Fruit fly (Drosophila melanogaster) whole organism, embryonic: ENCODE results near the gene CG31178.

Experiments
- Ada2b ChIP-seq: fragments of 200-800 bp; sonication (Bioruptor generic); IDR thresholded peaks from 2 replicates; pipeline ENCODE4 v1.3.6; 2022; ENCODE audit warnings: missing biosample characterization, missing genetic modification characterization
- B-H1 ChIP-seq: fragments of 200-800 bp; sonication (Bioruptor generic); IDR thresholded peaks from 3 replicates; pipeline ENCODE4 v1.3.6; 2022; ENCODE audit warnings: missing biosample characterization, missing genetic modification characterization
- Blimp-1 ChIP-seq: fragments of 200-800 bp; sonication (Bioruptor generic); optimal IDR thresholded peaks from 3 replicates; lab custom pipeline; 2018; ENCODE audit warnings: missing biosample characterization, missing genetic modification characterization, mild to moderate bottlenecking, moderate library complexity, missing genetic modification reagents
- CG1024 ChIP-seq: fragments of 200-800 bp; sonication (Bioruptor generic); IDR thresholded peaks from 2 replicates; pipeline ENCODE4 v1.3.6; 2022; ENCODE audit warnings: missing biosample characterization, missing genetic modification characterization
- CG10462 ChIP-seq: fragments of 200-800 bp; sonication (Bioruptor generic); optimal IDR thresholded peaks from 2 replicates; lab custom pipeline; 2016; ENCODE audit warnings: missing biosample characterization, missing genetic modification characterization
- CG11504 ChIP-seq: fragments of 200-800 bp; sonication (Bioruptor generic); optimal IDR thresholded peaks from 3 replicates; lab custom pipeline; 2019; ENCODE audit warnings: missing biosample characterization, mild to moderate bottlenecking, missing genetic modification characterization, moderate library complexity
- CG12104 ChIP-seq: fragments of 200-800 bp; sonication (Bioruptor generic); optimal IDR thresholded peaks from 3 replicates; lab custom pipeline; 2016; ENCODE audit warnings: missing biosample characterization, missing genetic modification characterization
- CG13296 ChIP-seq: fragments of 200-800 bp; sonication (Bioruptor generic); optimal IDR thresholded peaks from 3 replicates; lab custom pipeline; 2018; ENCODE audit warnings: missing biosample characterization, mild to moderate bottlenecking, missing genetic modification characterization
- CG18476 ChIP-seq: fragments of 200-800 bp; sonication (Bioruptor generic); optimal IDR thresholded peaks from 2 replicates; lab custom pipeline; 2016; ENCODE audit warnings: missing biosample characterization, mild to moderate bottlenecking, missing genetic modification characterization
- CG31441 ChIP-seq: fragments of 200-800 bp; sonication (Bioruptor generic); IDR thresholded peaks from 2 replicates; pipeline ENCODE4 v1.3.6; 2022; ENCODE audit warnings: missing biosample characterization, missing genetic modification characterization
- CG4282 ChIP-seq: fragments of 200-800 bp; sonication (Bioruptor generic); optimal IDR thresholded peaks from 2 replicates; lab custom pipeline; 2016; ENCODE audit warnings: missing biosample characterization, missing genetic modification characterization
- CG4424 ChIP-seq: fragments of 200-800 bp; sonication (Bioruptor generic); optimal IDR thresholded peaks from 3 replicates; lab custom pipeline; 2016; ENCODE audit warnings: missing biosample characterization, missing genetic modification characterization
- CG4820 ChIP-seq: fragments of 200-800 bp; sonication (Bioruptor generic); optimal IDR thresholded peaks from 3 replicates; lab custom pipeline; 2016; ENCODE audit warnings: missing biosample characterization, missing genetic modification characterization
- CG5180 ChIP-seq: fragments of 200-800 bp; sonication (Bioruptor generic); optimal IDR thresholded peaks from 3 replicates; lab custom pipeline; 2017; ENCODE audit warnings: missing biosample characterization, missing genetic modification characterization, mild to moderate bottlenecking, moderate library complexity, missing genetic modification reagents
- CG9817 ChIP-seq: fragments of 200-800 bp; sonication (Bioruptor generic); optimal IDR thresholded peaks from 2 replicates; lab custom pipeline; 2018; ENCODE audit warnings: missing biosample characterization, mild to moderate bottlenecking, missing genetic modification characterization, moderate library complexity
- CTCF ChIP-seq: fragments of 200-800 bp; sonication (Bioruptor generic); optimal IDR thresholded peaks from 2 replicates; lab custom pipeline; 2017; ENCODE audit warnings: missing biosample characterization, mild to moderate bottlenecking, missing genetic modification characterization, moderate library complexity
- Chrac-16 ChIP-seq: fragments of 200-800 bp; sonication (Bioruptor generic); optimal IDR thresholded peaks from 3 replicates; lab custom pipeline; 2016; ENCODE audit warnings: missing biosample characterization, missing genetic modification characterization
- HHEX ChIP-seq: fragments of 200-800 bp; sonication (Bioruptor generic); optimal IDR thresholded peaks from 3 replicates; lab custom pipeline; 2017; ENCODE audit warnings: missing biosample characterization, mild to moderate bottlenecking, missing genetic modification characterization, missing genetic modification reagents
- HmgZ ChIP-seq: fragments of 200-800 bp; sonication (Bioruptor generic); optimal IDR thresholded peaks from 2 replicates; lab custom pipeline; 2018; ENCODE audit warnings: missing biosample characterization, mild to moderate bottlenecking, missing genetic modification characterization
- Hsf ChIP-seq: fragments of 200-800 bp; sonication (Bioruptor generic); optimal IDR thresholded peaks from 3 replicates; lab custom pipeline; 2016; ENCODE audit warnings: missing biosample characterization, missing genetic modification characterization
- Poxn ChIP-seq: fragments of 200-800 bp; sonication (Bioruptor generic); IDR thresholded peaks from 2 replicates; pipeline ENCODE4 v1.3.6; 2022; ENCODE audit warnings: missing biosample characterization, missing genetic modification characterization
- Ptx1 ChIP-seq: fragments of 200-800 bp; sonication (Bioruptor generic); IDR thresholded peaks from 2 replicates; pipeline ENCODE4 v1.3.6; 2022; ENCODE audit warnings: missing biosample characterization, missing genetic modification characterization
- Ravus ChIP-seq: fragments of 200-800 bp; sonication (Bioruptor generic); IDR thresholded peaks from 2 replicates; pipeline ENCODE4 v1.3.6; 2022; ENCODE audit warnings: missing biosample characterization, missing genetic modification characterization
- Rfx ChIP-seq: fragments of 200-800 bp; sonication (Bioruptor generic); IDR thresholded peaks from 2 replicates; pipeline ENCODE4 v1.3.6; 2022; ENCODE audit warnings: missing biosample characterization, missing genetic modification characterization
- Xbp1 ChIP-seq: fragments of 200-800 bp; sonication (Bioruptor generic); optimal IDR thresholded peaks from 3 replicates; lab custom pipeline; 2016; ENCODE audit warnings: missing biosample characterization, mild to moderate bottlenecking, missing genetic modification characterization
- cad ChIP-seq: fragments of >200 bp; optimal IDR thresholded peaks from 2 replicates; lab custom pipeline; 2017; ENCODE audit warnings: missing biosample characterization, missing genetic modification characterization
- chif ChIP-seq, 2 experiments: fragments of 200-800 bp; sonication (Bioruptor generic); optimal IDR thresholded peaks; 3 replicates each; lab custom pipeline; 2016; ENCODE audit warnings: missing biosample characterization in 2 of 2, missing genetic modification characterization in 2 of 2
- ci ChIP-seq: fragments of 200-800 bp; sonication (Bioruptor generic); IDR thresholded peaks from 3 replicates; pipeline ENCODE4 v1.3.6; 2022; ENCODE audit warnings: missing biosample characterization, missing genetic modification characterization
- dysf ChIP-seq: fragments of 200-800 bp; sonication (Bioruptor generic); IDR thresholded peaks from 3 replicates; pipeline ENCODE4 v1.3.6; 2022; ENCODE audit warnings: missing biosample characterization, missing genetic modification characterization
- gcm2 ChIP-seq: fragments of 200-800 bp; sonication (Bioruptor generic); optimal IDR thresholded peaks from 2 replicates; lab custom pipeline; 2016; ENCODE audit warnings: missing biosample characterization, missing genetic modification characterization
- her ChIP-seq: fragments of 200-800 bp; sonication (Bioruptor generic); optimal IDR thresholded peaks from 2 replicates; lab custom pipeline; 2016; ENCODE audit warnings: missing biosample characterization, missing genetic modification characterization
- hth ChIP-seq: fragments of >200 bp; optimal IDR thresholded peaks from 2 replicates; lab custom pipeline; 2017; ENCODE audit warnings: inconsistent platforms
- ind ChIP-seq: fragments of 200-800 bp; sonication (Bioruptor generic); optimal IDR thresholded peaks from 3 replicates; lab custom pipeline; 2016; ENCODE audit warnings: missing biosample characterization, missing genetic modification characterization
- jigr1 ChIP-seq: fragments of 200-800 bp; sonication (Bioruptor generic); IDR thresholded peaks from 3 replicates; pipeline ENCODE4 v1.3.6; 2022; ENCODE audit warnings: missing biosample characterization, missing genetic modification characterization
- prd ChIP-seq, 3 experiments: fragments of >200 bp in 2 of 3; fragments of 200-800 bp in 1 of 3; sonication (Bioruptor generic) in 1 of 3; optimal IDR thresholded peaks in 2 of 3; IDR thresholded peaks in 1 of 3; 2 replicates in 2 of 3; 3 replicates in 1 of 3; pipeline versions ENCODE4 v1.3.6 to Lab custom; 2017 to 2022; ENCODE audit warnings: missing biosample characterization in 1 of 3, missing genetic modification characterization in 1 of 3
- schlank ChIP-seq: fragments of 200-800 bp; sonication (Bioruptor generic); optimal IDR thresholded peaks from 2 replicates; lab custom pipeline; 2018; ENCODE audit warnings: missing biosample characterization, mild to moderate bottlenecking, missing genetic modification characterization
- sima ChIP-seq: fragments of 200-800 bp; sonication (Bioruptor generic); optimal IDR thresholded peaks from 2 replicates; lab custom pipeline; 2016; ENCODE audit warnings: missing biosample characterization, missing genetic modification characterization
- tgo ChIP-seq: fragments of 200-800 bp; sonication (Bioruptor generic); IDR thresholded peaks from 3 replicates; pipeline ENCODE4 v1.3.6; 2022; ENCODE audit warnings: missing biosample characterization, missing genetic modification characterization
- vnd ChIP-seq: fragments of 200-800 bp; sonication (Bioruptor generic); IDR thresholded peaks from 3 replicates; pipeline ENCODE4 v1.3.6; 2022; ENCODE audit warnings: missing biosample characterization, missing genetic modification characterization; ENCODE audit not compliant: partially characterized antibody
- vvl ChIP-seq: fragments of 200-800 bp; sonication (Bioruptor generic); IDR thresholded peaks from 2 replicates; pipeline ENCODE4 v1.3.6; 2022; ENCODE audit warnings: missing biosample characterization, missing genetic modification characterization

CG31178 gene

DNA sequence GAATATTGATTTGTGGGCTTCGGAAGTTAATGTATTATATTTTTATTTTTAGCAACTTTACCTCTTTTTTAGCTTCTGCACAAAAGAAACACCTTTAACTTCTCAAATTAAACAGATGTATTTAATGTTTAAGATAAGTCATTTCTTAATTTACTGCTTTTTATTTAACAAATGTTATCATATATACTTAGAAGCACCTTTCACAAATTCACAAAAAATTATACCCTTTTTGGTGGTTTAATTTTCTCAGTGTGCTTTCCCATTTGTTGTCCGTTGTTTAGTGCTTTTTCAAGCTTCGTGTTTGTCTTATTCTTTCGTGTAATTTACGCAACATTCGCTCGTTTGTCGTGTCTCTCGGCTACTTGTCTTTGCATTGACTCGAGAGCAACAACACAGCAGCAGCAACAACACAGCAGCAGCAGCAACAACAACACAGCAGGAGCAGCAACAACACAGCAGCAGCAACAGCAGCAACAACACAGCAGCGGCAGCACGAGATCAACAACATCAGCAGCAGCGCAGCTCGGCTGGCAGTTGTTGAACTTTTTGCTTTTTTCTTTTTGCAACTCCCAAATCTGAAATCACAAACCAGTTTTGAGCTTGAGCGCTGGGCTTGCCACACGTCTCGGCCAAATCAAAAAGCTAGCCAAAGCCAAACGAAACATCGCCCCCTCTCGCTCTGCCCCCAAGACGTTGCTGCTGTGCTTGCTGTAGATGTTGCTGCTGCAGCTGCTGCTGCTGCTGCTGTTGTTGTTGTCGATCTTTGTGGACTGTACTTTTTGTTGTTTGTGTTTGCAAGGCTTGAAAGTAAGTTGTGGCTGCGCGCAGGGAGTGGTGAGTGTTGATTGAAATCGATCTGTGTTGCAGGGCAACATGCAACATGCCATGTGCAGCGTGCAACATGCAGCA, 36.2 kb upstream of the CG31178 start (continued):
- peak; percentile 41 for TF ChIP-seq Blimp-1 (GFP tag; lab: Kevin White, UChicago)
- TF ChIP-seq her, result no peak
- TF ChIP-seq schlank (tag; lab: Kevin White, UChicago), result no peak
- peak; percentile 54 for TF ChIP-seq Ada2b (GFP tag; lab: Robert Waterston, UW)
- TF ChIP-seq CTCF (GFP tag; lab: Kevin White, UChicago), result no peak
- TF ChIP-seq ci, result peak; percentile 30; the same call in 2 of the 3 replicates
- TF ChIP-seq CG12104 (GFP tag; lab: Kevin White, UChicago), result peak; percentile 31
- no peak for TF ChIP-seq Chrac-16 (GFP tag; lab: Kevin White, UChicago)
- TF ChIP-seq jigr1, result 0 out of 3 replicates have a peak, but pooled peaks have one; percentile 16
- no peak for TF ChIP-seq hth
- TF ChIP-seq vvl (GFP tag; lab: Robert Waterston, UW), result no peak
- peak; percentile 24 for TF ChIP-seq CG4820 (GFP tag; lab: Kevin White, UChicago)
- TF ChIP-seq CG11504 (tag; lab: Kevin White, UChicago), result peak; percentile 82
- no peak for TF ChIP-seq CG10462 (GFP tag; lab: Kevin White, UChicago)
- no peak for TF ChIP-seq HmgZ
- 0 out of 2 replicates have a peak, but pooled peaks have one; percentile 5 for TF ChIP-seq Poxn
- TF ChIP-seq CG9817 (tag; lab: Kevin White, UChicago), result no peak
- TF ChIP-seq CG4424, result peak; percentile 28
- TF ChIP-seq prd (optimal IDR thresholded peaks at IDR 0.05; lab: Kevin White, UChicago), result no peak
- no peak for TF ChIP-seq prd (GFP tag; IDR thresholded peaks at IDR 0.05; lab: Robert Waterston, UW)
- TF ChIP-seq CG5180 (GFP tag; lab: Kevin White, UChicago), result peak; percentile 7
- peak; percentile 33 for TF ChIP-seq HHEX
- no peak for TF ChIP-seq Hsf (GFP tag; lab: Kevin White, UChicago)
- no peak for TF ChIP-seq Xbp1 (GFP tag; lab: Kevin White, UChicago)
- TF ChIP-seq gcm2 (GFP tag; lab: Kevin White, UChicago), result no peak
- TF ChIP-seq tgo (GFP tag; lab: Robert Waterston, UW), result peak; percentile 13; the same call in 1 of the 3 replicates
- TF ChIP-seq B-H1 (GFP tag; lab: Robert Waterston, UW), result 0 out of 3 replicates have a peak, but pooled peaks have one; percentile 28
- no peak for TF ChIP-seq chif (GFP tag; optimal IDR thresholded peaks at IDR 0.05; lab: Kevin White, UChicago)
- TF ChIP-seq Ravus (GFP tag; lab: Robert Waterston, UW), result peak; percentile 7; the same call in 1 of the 2 replicates
- peak; percentile 36 for TF ChIP-seq CG18476 (GFP tag; lab: Kevin White, UChicago)
- TF ChIP-seq Rfx (GFP tag; lab: Robert Waterston, UW), result no peak
- peak; percentile 5; the same call in 1 of the 3 replicates for TF ChIP-seq dysf
- TF ChIP-seq cad (GFP tag; lab: Kevin White, UChicago), result no peak
- TF ChIP-seq CG31441 (GFP tag; lab: Robert Waterston, UW), result peak; percentile 63
- no peak for TF ChIP-seq CG4282 (GFP tag; lab: Kevin White, UChicago)
- TF ChIP-seq ind (GFP tag; lab: Kevin White, UChicago), result peak; percentile 50
- TF ChIP-seq CG13296 (GFP tag; lab: Kevin White, UChicago), result peak; percentile 23
- no peak for TF ChIP-seq sima (GFP tag; lab: Kevin White, UChicago)
- TF ChIP-seq vnd (GFP tag; lab: Robert Waterston, UW), result no peak
- no peak for TF ChIP-seq Ptx1 (GFP tag; lab: Robert Waterston, UW)
- 0 out of 2 replicates have a peak, but pooled peaks have one; percentile 3 for TF ChIP-seq CG1024 (GFP tag; lab: Robert Waterston, UW)
